Worm (Caenorhabditis elegans) whole organism, L1 larva: Measurements from ENCODE around the gene C35C5.8.

Source experiments
- blmp-1 ChIP-seq: fragments of 150-350 bp; optimal IDR thresholded peaks from 2 replicates; lab custom pipeline; 2014; ENCODE audit warnings: missing biosample characterization, missing genetic modification characterization
- zag-1 ChIP-seq: fragments of 150-350 bp; optimal IDR thresholded peaks from 2 replicates; lab custom pipeline; 2014; ENCODE audit warnings: missing biosample characterization, missing genetic modification characterization

DNA sequence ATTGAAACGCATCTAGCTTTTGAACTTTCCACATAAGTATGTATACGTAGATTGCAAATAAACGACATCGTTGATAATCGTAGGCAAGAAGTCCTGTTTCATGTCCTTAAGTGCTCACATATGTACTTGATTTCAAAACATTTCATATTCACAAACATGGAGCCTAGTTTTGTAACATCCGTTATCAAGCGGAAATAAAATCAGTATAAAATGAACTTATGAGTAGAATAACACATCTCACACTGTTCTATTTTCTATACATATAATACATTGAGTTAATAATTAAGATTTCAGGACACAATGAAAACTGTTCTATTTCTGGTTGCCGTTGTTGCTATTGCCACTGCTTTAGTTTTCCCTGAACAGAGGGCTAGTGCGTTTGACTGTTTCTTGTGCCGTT is 43.6 kb upstream of the C35C5.8 start, which contains the start of gene spp-21:
- TF ChIP-seq zag-1 (tag; lab: Kevin White, UChicago) (no peak), blmp-1 (tag; lab: Kevin White, UChicago) (no peak)
